Fruit fly (Drosophila melanogaster) whole organism, embryonic: Measurements from ENCODE around the gene CG17224.

Source experiments
- Chrac-16 ChIP-seq: fragments of 200-800 bp; sonication (Bioruptor generic); optimal IDR thresholded peaks from 3 replicates; lab custom pipeline; 2016; ENCODE audit warnings: missing biosample characterization, missing genetic modification characterization
- Dfd ChIP-seq, 2 experiments: fragments of >200 bp; optimal IDR thresholded peaks; 2 replicates each; lab custom pipeline; 2017; ENCODE audit warnings: missing biosample characterization in 2 of 2, missing genetic modification characterization in 2 of 2
- E2f2 ChIP-seq: fragments of 200-800 bp; sonication (Bioruptor generic); IDR thresholded peaks from 2 replicates; pipeline ENCODE4 v1.3.6; 2022; ENCODE audit warnings: missing biosample characterization, missing genetic modification characterization
- Fer3 ChIP-seq: fragments of 200-800 bp; sonication (Bioruptor generic); optimal IDR thresholded peaks from 2 replicates; lab custom pipeline; 2018; ENCODE audit warnings: missing biosample characterization, mild to moderate bottlenecking, missing genetic modification characterization, moderate library complexity
- Xbp1 ChIP-seq: fragments of 200-800 bp; sonication (Bioruptor generic); optimal IDR thresholded peaks from 3 replicates; lab custom pipeline; 2016; ENCODE audit warnings: missing biosample characterization, mild to moderate bottlenecking, missing genetic modification characterization
- ab ChIP-seq: fragments of 200-800 bp; sonication (Bioruptor generic); optimal IDR thresholded peaks from 2 replicates; lab custom pipeline; 2016; ENCODE audit warnings: missing biosample characterization, missing genetic modification characterization
- chif ChIP-seq, 2 experiments: fragments of 200-800 bp; sonication (Bioruptor generic); optimal IDR thresholded peaks; 3 replicates each; lab custom pipeline; 2016; ENCODE audit warnings: missing biosample characterization in 2 of 2, missing genetic modification characterization in 2 of 2
- cwo ChIP-seq: fragments of 200-800 bp; sonication (Bioruptor generic); optimal IDR thresholded peaks from 3 replicates; lab custom pipeline; 2017; ENCODE audit warnings: missing biosample characterization, missing genetic modification characterization, mild to moderate bottlenecking, moderate library complexity, missing genetic modification reagents

- TF ChIP-seq ab (GFP tag; lab: Kevin White, UChicago) (no peak), Chrac-16 (GFP tag; lab: Kevin White, UChicago) (no peak), Fer3 (no peak), cwo (no peak), Xbp1 (GFP tag; lab: Kevin White, UChicago) (no peak), E2f2 (GFP tag; lab: Robert Waterston, UW) (peak; percentile 68), Dfd (GFP tag; optimal IDR thresholded peaks at IDR 0.05; lab: Kevin White, UChicago) (no peak), chif (GFP tag; optimal IDR thresholded peaks at IDR 0.05; lab: Kevin White, UChicago) (no peak)
Observed at dm6 chr2L:3029012-3029411, 10.9 kb upstream of the CG17224 start, which contains the start of the genes Sf3b2 and CG17219.
